Worm (Caenorhabditis elegans) whole organism, L4 larva: ENCODE measurements around the gene nmat-1.

ENCODE experiments used
- F10B5.3 ChIP-seq: sonication (generic microtip); optimal IDR thresholded peaks from 2 replicates; lab custom pipeline; 2016; ENCODE audit warnings: mild to moderate bottlenecking, missing genetic modification characterization, missing compliant biosample characterization
- T20F7.1 ChIP-seq: fragments of 200-800 bp; sonication (Bioruptor generic); optimal IDR thresholded peaks from 2 replicates; lab custom pipeline; 2018; ENCODE audit warnings: mild to moderate bottlenecking, missing genetic modification characterization, missing compliant biosample characterization
- T26A8.4 ChIP-seq: fragments of 200-800 bp; sonication (Bioruptor generic); IDR thresholded peaks from 2 replicates; pipeline ENCODE4 v1.3.6; 2022; ENCODE audit warnings: missing genetic modification characterization, missing compliant biosample characterization
- ZK546.5 ChIP-seq, 2 experiments: sonication (generic microtip); optimal IDR thresholded peaks; 2 replicates each; lab custom pipeline; 2017; ENCODE audit warnings: missing biosample characterization in 2 of 2, missing genetic modification characterization in 2 of 2
- aha-1 ChIP-seq: fragments of 150-350 bp; peaks from one replicate; lab custom pipeline; 2014; ENCODE audit warnings: missing biosample characterization, missing genetic modification characterization
- arid-1 ChIP-seq: fragments of 200-800 bp; sonication (Bioruptor generic); conservative IDR thresholded peaks from 2 replicates; pipeline ENCODE4 v1.3.6; 2022; ENCODE audit warnings: missing genetic modification reagents, missing genetic modification characterization, missing compliant biosample characterization
- ceh-44 ChIP-seq: fragments of 200-800 bp; sonication (Bioruptor generic); IDR thresholded peaks from 2 replicates; pipeline ENCODE4 v1.3.6; 2022; ENCODE audit warnings: missing genetic modification reagents, missing genetic modification characterization, missing compliant biosample characterization
- ces-1 ChIP-seq: fragments of 150-350 bp; sonication (generic microtip); optimal IDR thresholded peaks from 4 replicates; lab custom pipeline; 2014; ENCODE audit warnings: missing biosample characterization, missing genetic modification reagents, missing genetic modification characterization
- ctbp-1 ChIP-seq: fragments of 200-800 bp; sonication (Bioruptor generic); IDR thresholded peaks from 2 replicates; pipeline ENCODE4 v1.3.6; 2022; ENCODE audit warnings: missing genetic modification reagents, missing genetic modification characterization, missing compliant biosample characterization
- daf-16 ChIP-seq, 3 experiments: sonication (generic microtip); optimal IDR thresholded peaks; 2 replicates each; lab custom pipeline; 2016 to 2017; ENCODE audit warnings: missing genetic modification characterization in 3 of 3, missing genetic modification reagents in 3 of 3, mild to moderate bottlenecking in 2 of 3, missing compliant biosample characterization in 2 of 3, missing biosample characterization in 1 of 3, moderate library complexity in 1 of 3
- daf-8 ChIP-seq: fragments of 200-800 bp; sonication (Bioruptor generic); IDR thresholded peaks from 2 replicates; pipeline ENCODE4 v1.3.6; 2022; ENCODE audit warnings: missing genetic modification characterization, missing compliant biosample characterization
- dmd-6 ChIP-seq: fragments of 200-800 bp; sonication (Bioruptor generic); IDR thresholded peaks from 2 replicates; pipeline ENCODE4 v1.3.6; 2022; ENCODE audit warnings: missing genetic modification reagents, missing genetic modification characterization, missing compliant biosample characterization
- egl-27 ChIP-seq: sonication (generic microtip); optimal IDR thresholded peaks from 3 replicates; lab custom pipeline; 2017; ENCODE audit warnings: missing biosample characterization, missing genetic modification reagents, missing genetic modification characterization
- egl-43 ChIP-seq: fragments of 200-800 bp; sonication (Bioruptor generic); IDR thresholded peaks from 2 replicates; pipeline ENCODE4 v1.3.6; 2022; ENCODE audit warnings: missing genetic modification reagents, missing genetic modification characterization, missing compliant biosample characterization
- fkh-10 ChIP-seq: fragments of 150-350 bp; optimal IDR thresholded peaks from 2 replicates; lab custom pipeline; 2014; ENCODE audit warnings: missing biosample characterization, missing genetic modification reagents, missing genetic modification characterization
- fos-1 ChIP-seq: fragments of 150-350 bp; optimal IDR thresholded peaks from 2 replicates; lab custom pipeline; 2014; ENCODE audit warnings: missing biosample characterization, missing genetic modification characterization
- hif-1 ChIP-seq, 2 experiments: sonication (generic microtip); optimal IDR thresholded peaks; 2 replicates each; lab custom pipeline; 2016 to 2017; ENCODE audit warnings: missing compliant biosample characterization in 2 of 2, missing genetic modification characterization in 2 of 2, missing genetic modification reagents in 2 of 2, missing genotype in 2 of 2, mild to moderate bottlenecking in 1 of 2
- hlh-30 ChIP-seq: sonication (generic microtip); optimal IDR thresholded peaks from 2 replicates; lab custom pipeline; 2017; ENCODE audit warnings: antibody characterized with exemption, mild to moderate bottlenecking, missing genetic modification characterization, missing compliant biosample characterization; ENCODE audit not compliant: insufficient read depth
- hmg-1.1 ChIP-seq: fragments of 200-800 bp; sonication (Bioruptor generic); IDR thresholded peaks from 2 replicates; pipeline ENCODE4 v1.3.6; 2022; ENCODE audit warnings: missing genetic modification reagents, missing genetic modification characterization, missing compliant biosample characterization
- jun-1 ChIP-seq: fragments of 150-350 bp; optimal IDR thresholded peaks from 2 replicates; lab custom pipeline; 2014; ENCODE audit warnings: missing biosample characterization, missing genetic modification reagents, missing genetic modification characterization
- lin-13 ChIP-seq: fragments of 150-350 bp; optimal IDR thresholded peaks from 2 replicates; lab custom pipeline; 2014; ENCODE audit warnings: missing biosample characterization, missing genetic modification reagents, missing genetic modification characterization
- lin-15B ChIP-seq: fragments of 150-350 bp; sonication (generic microtip); optimal IDR thresholded peaks from 3 replicates; lab custom pipeline; 2014; ENCODE audit warnings: missing biosample characterization, missing genetic modification characterization
- lsy-2 ChIP-seq, 2 experiments: fragments of 150-350 bp in 1 of 2; sonication (generic microtip) in 1 of 2; optimal IDR thresholded peaks; 2 replicates each; lab custom pipeline; 2014 to 2017; ENCODE audit warnings: missing biosample characterization in 2 of 2, missing genetic modification characterization in 2 of 2
- madf-5 ChIP-seq, 2 experiments: fragments of 200-800 bp; sonication (Bioruptor generic); IDR thresholded peaks; 2 replicates each; pipeline ENCODE4 v1.3.6; 2022; ENCODE audit warnings: missing compliant biosample characterization in 2 of 2, missing genetic modification characterization in 2 of 2
- madf-9 ChIP-seq: fragments of 200-800 bp; sonication (Bioruptor generic); conservative IDR thresholded peaks from 2 replicates; pipeline ENCODE4 v1.3.6; 2022; ENCODE audit warnings: missing genetic modification reagents, missing genetic modification characterization, missing compliant biosample characterization
- mep-1 ChIP-seq: fragments of 150-350 bp; sonication (generic microtip); optimal IDR thresholded peaks from 3 replicates; lab custom pipeline; 2014; ENCODE audit warnings: missing biosample characterization, missing genetic modification characterization
- mes-2 ChIP-seq: sonication (generic microtip); optimal IDR thresholded peaks from 2 replicates; lab custom pipeline; 2016; ENCODE audit warnings: missing genotype, mild to moderate bottlenecking, missing genetic modification characterization, missing compliant biosample characterization; ENCODE audit not compliant: poor library complexity, severe bottlenecking
- nhr-10 ChIP-seq: fragments of 150-350 bp; optimal IDR thresholded peaks from 2 replicates; lab custom pipeline; 2014; ENCODE audit warnings: missing biosample characterization, missing genetic modification characterization
- nhr-25 ChIP-seq: sonication (generic microtip); optimal IDR thresholded peaks from 2 replicates; lab custom pipeline; 2017; ENCODE audit warnings: missing genetic modification characterization, mild to moderate bottlenecking, missing compliant biosample characterization, antibody characterized with exemption, moderate library complexity, borderline replicate concordance; ENCODE audit not compliant: insufficient read depth
- nhr-28 ChIP-seq: fragments of 150-350 bp; optimal IDR thresholded peaks from 2 replicates; lab custom pipeline; 2014; ENCODE audit warnings: missing biosample characterization, missing genetic modification characterization
- nhr-41 ChIP-seq: fragments of 200-800 bp; sonication (Bioruptor generic); IDR thresholded peaks from 2 replicates; pipeline ENCODE4 v1.3.6; 2022; ENCODE audit warnings: missing genetic modification reagents, missing genetic modification characterization, missing compliant biosample characterization
- nhr-77 ChIP-seq: fragments of 150-350 bp; optimal IDR thresholded peaks from 2 replicates; lab custom pipeline; 2014; ENCODE audit warnings: missing biosample characterization, missing genetic modification characterization
- php-3 ChIP-seq: fragments of 200-800 bp; sonication (Bioruptor generic); IDR thresholded peaks from 2 replicates; pipeline ENCODE4 v1.3.6; 2022; ENCODE audit warnings: missing genetic modification reagents, missing genetic modification characterization, missing compliant biosample characterization
- pqm-1 ChIP-seq: sonication (generic microtip); optimal IDR thresholded peaks from 2 replicates; lab custom pipeline; 2017; ENCODE audit warnings: missing biosample characterization, missing genetic modification characterization
- saeg-2 ChIP-seq: fragments of 200-800 bp; sonication (Bioruptor generic); IDR thresholded peaks from 2 replicates; pipeline ENCODE4 v1.3.6; 2022; ENCODE audit warnings: missing genetic modification reagents, missing genetic modification characterization, missing compliant biosample characterization
- sdz-12 ChIP-seq: fragments of 200-800 bp; sonication (Bioruptor generic); optimal IDR thresholded peaks from 2 replicates; lab custom pipeline; 2018; ENCODE audit warnings: mild to moderate bottlenecking, missing genetic modification characterization, missing compliant biosample characterization
- set-16 ChIP-seq: fragments of 200-800 bp; sonication (Bioruptor generic); IDR thresholded peaks from 2 replicates; pipeline ENCODE4 v1.3.6; 2022; ENCODE audit warnings: missing genetic modification reagents, missing genetic modification characterization, missing compliant biosample characterization
- snpc-4 ChIP-seq: fragments of 150-350 bp; optimal IDR thresholded peaks from 2 replicates; lab custom pipeline; 2014; ENCODE audit warnings: missing biosample characterization, missing genetic modification characterization
- spr-3 ChIP-seq: fragments of 200-800 bp; sonication (Bioruptor generic); optimal IDR thresholded peaks from 2 replicates; lab custom pipeline; 2018; ENCODE audit warnings: mild to moderate bottlenecking, missing genetic modification characterization, missing compliant biosample characterization
- vab-7 ChIP-seq: fragments of 200-800 bp; sonication (Bioruptor generic); IDR thresholded peaks from 2 replicates; pipeline ENCODE4 v1.3.6; 2022; ENCODE audit warnings: missing genetic modification reagents, missing genetic modification characterization, missing compliant biosample characterization
- zag-1 ChIP-seq: fragments of 150-350 bp; optimal IDR thresholded peaks from 2 replicates; lab custom pipeline; 2014; ENCODE audit warnings: missing biosample characterization, missing genetic modification characterization
- zip-11 ChIP-seq: fragments of 200-800 bp; sonication (Bioruptor generic); IDR thresholded peaks from 2 replicates; pipeline ENCODE4 v1.3.6; 2022; ENCODE audit warnings: missing genetic modification characterization, missing compliant biosample characterization
- zip-2 ChIP-seq: fragments of 150-350 bp; optimal IDR thresholded peaks from 2 replicates; lab custom pipeline; 2014; ENCODE audit warnings: missing biosample characterization, missing genetic modification characterization

Gene nmat-1

ce11 chrX:11969554-11969953 is 48.3 kb downstream of the nmat-1 start (continued):
- TF ChIP-seq daf-16 (GFP tag; optimal IDR thresholded peaks at IDR 0.05; lab: Kevin White, UChicago) (no peak), daf-16 (tag; optimal IDR thresholded peaks at IDR 0.05; lab: Kevin White, UChicago) (peak; percentile 14), jun-1 (tag; lab: Kevin White, UChicago) (no peak), fkh-10 (GFP tag; lab: Kevin White, UChicago) (no peak), nhr-10 (no peak), lin-13 (GFP tag; lab: Kevin White, UChicago) (no peak), nhr-41 (no peak), egl-43 (GFP tag; lab: Robert Waterston, UW) (no peak), nhr-77 (tag; lab: Kevin White, UChicago) (no peak), dmd-6 (GFP tag; lab: Robert Waterston, UW) (peak; percentile 21; the same call in 1 of the 2 replicates), mes-2 (tag; lab: Kevin White, UChicago) (no peak), saeg-2 (GFP tag; lab: Robert Waterston, UW) (no peak), sdz-12 (GFP tag; lab: Kevin White, UChicago) (no peak), aha-1 (tag; lab: Kevin White, UChicago) (peak; percentile 99), madf-9 (GFP tag; lab: Robert Waterston, UW) (no peak), mep-1 (tag; lab: Kevin White, UChicago) (no peak), zip-11 (GFP tag; lab: Robert Waterston, UW) (no peak), egl-27 (tag; lab: Kevin White, UChicago) (no peak), ces-1 (GFP tag; lab: Kevin White, UChicago) (no peak), set-16 (GFP tag; lab: Robert Waterston, UW) (no peak), F10B5.3 (tag; lab: Kevin White, UChicago) (no peak), zip-2 (tag; lab: Kevin White, UChicago) (no peak), lsy-2 (tag; optimal IDR thresholded peaks at IDR 0.05; lab: Kevin White, UChicago) (no peak), fos-1 (no peak), ceh-44 (GFP tag; lab: Robert Waterston, UW) (no peak), ZK546.5 (tag; optimal IDR thresholded peaks at IDR 0.05; lab: Kevin White, UChicago) (no peak), spr-3 (GFP tag; lab: Kevin White, UChicago) (no peak), snpc-4 (tag; lab: Kevin White, UChicago) (no peak), nhr-28 (tag; lab: Kevin White, UChicago) (peak; percentile 33), zag-1 (tag; lab: Kevin White, UChicago) (no peak), ctbp-1 (GFP tag; lab: Robert Waterston, UW) (no peak), hmg-1.1 (GFP tag; lab: Robert Waterston, UW) (no peak), nhr-25 (tag; lab: Kevin White, UChicago) (no peak), T20F7.1 (GFP tag; lab: Kevin White, UChicago) (no peak), arid-1 (GFP tag; lab: Robert Waterston, UW) (no peak), daf-8 (no peak), T26A8.4 (GFP tag; lab: Robert Waterston, UW) (no peak), vab-7 (no peak), madf-5 (GFP tag; IDR thresholded peaks at IDR 0.05; lab: Robert Waterston, UW) (no peak), pqm-1 (tag; lab: Kevin White, UChicago) (no peak), php-3 (no peak), hlh-30 (tag; lab: Kevin White, UChicago) (no peak), hif-1 (tag; optimal IDR thresholded peaks at IDR 0.05; lab: Kevin White, UChicago) (peak in 1 of 2 experiments; percentile 99), lin-15B (tag; lab: Kevin White, UChicago) (no peak)
- TF ChIP-seq, all 104 proteins: peak for 10
